Fruit fly (Drosophila melanogaster) whole organism, wandering third instar larva: Measurements from ENCODE around the gene Orc2.

Experiments used
- Hr83 ChIP-seq: fragments of 200-300 bp; sonication (Bioruptor generic); optimal IDR thresholded peaks from 2 replicates; lab custom pipeline; 2016; ENCODE audit warnings: missing biosample characterization, mild to moderate bottlenecking, missing genetic modification characterization, moderate library complexity; ENCODE audit not compliant: poor library complexity, severe bottlenecking
- Myc ChIP-seq: fragments of >200 bp; optimal IDR thresholded peaks from 2 replicates; lab custom pipeline; 2017
- OdsH ChIP-seq: fragments of 200-800 bp; sonication (Bioruptor generic); optimal IDR thresholded peaks from 2 replicates; lab custom pipeline; 2016; ENCODE audit warnings: missing biosample characterization, mild to moderate bottlenecking, missing genetic modification characterization
- Rel ChIP-seq, 2 experiments: fragments of 200-800 bp; sonication (Bioruptor generic) in 1 of 2; optimal IDR thresholded peaks; 2 replicates in 1 of 2; 3 replicates in 1 of 2; lab custom pipeline; 2016 to 2019; ENCODE audit warnings: mild to moderate bottlenecking in 2 of 2, missing biosample characterization in 2 of 2, missing genetic modification characterization in 2 of 2, moderate library complexity in 1 of 2
- br ChIP-seq: fragments of 200-800 bp; sonication (Bioruptor generic); optimal IDR thresholded peaks from 2 replicates; lab custom pipeline; 2016; ENCODE audit warnings: missing biosample characterization, missing genetic modification characterization
- h ChIP-seq: fragments of 200-800 bp; sonication (Bioruptor generic); optimal IDR thresholded peaks from 3 replicates; lab custom pipeline; 2016; ENCODE audit warnings: missing biosample characterization, mild to moderate bottlenecking, missing genetic modification characterization
- psq ChIP-seq: fragments of 200-800 bp; sonication (Bioruptor generic); optimal IDR thresholded peaks from 3 replicates; lab custom pipeline; 2017; ENCODE audit warnings: missing biosample characterization, mild to moderate bottlenecking, missing genetic modification characterization, moderate library complexity
- usp ChIP-seq: fragments of >200 bp; optimal IDR thresholded peaks from 2 replicates; lab custom pipeline; 2017; ENCODE audit warnings: missing biosample characterization, missing genetic modification characterization

DNA sequence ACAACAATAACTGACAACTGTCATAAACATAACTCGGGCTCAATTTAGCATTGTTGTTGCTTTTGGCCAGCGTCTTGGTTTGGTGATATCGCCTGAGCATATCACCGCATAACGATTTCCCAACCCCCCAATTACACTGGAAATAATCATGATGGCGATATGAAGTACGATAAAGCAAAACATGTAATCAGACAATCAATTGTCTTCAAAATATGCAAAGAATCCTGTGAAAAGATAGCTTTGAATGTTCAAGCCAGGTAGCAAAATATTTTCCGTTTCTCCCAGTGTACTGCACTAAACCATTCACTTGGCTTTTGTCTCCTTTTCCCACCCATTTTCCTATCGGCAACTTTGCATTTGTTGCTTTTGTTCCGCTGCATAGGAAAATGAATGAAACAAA is 34.8 kb downstream of the Orc2 start:
- TF ChIP-seq br: no peak
- TF ChIP-seq Myc (lab: Kevin White, UChicago): no peak
- TF ChIP-seq Hr83 (GFP tag; lab: Kevin White, UChicago): no peak
- TF ChIP-seq h: no peak
- TF ChIP-seq Rel (GFP tag; optimal IDR thresholded peaks at IDR 0.05; lab: Kevin White, UChicago): no peak
- TF ChIP-seq Rel (tag; optimal IDR thresholded peaks at IDR 0.05; lab: Kevin White, UChicago): no peak
- TF ChIP-seq usp (GFP tag; lab: Kevin White, UChicago): no peak
- TF ChIP-seq OdsH: no peak
- no peak for TF ChIP-seq psq
